Fruit fly (Drosophila melanogaster) whole organism, wandering third instar larva: Measurements from ENCODE around the gene CCHa2.

ENCODE experiments used
- Hr83 ChIP-seq: fragments of 200-300 bp; sonication (Bioruptor generic); optimal IDR thresholded peaks from 2 replicates; lab custom pipeline; 2016; ENCODE audit warnings: missing biosample characterization, mild to moderate bottlenecking, missing genetic modification characterization, moderate library complexity; ENCODE audit not compliant: poor library complexity, severe bottlenecking
- Jra ChIP-seq: sonication (Bioruptor generic); optimal IDR thresholded peaks from 2 replicates; lab custom pipeline; 2016; ENCODE audit warnings: missing biosample characterization, missing genetic modification characterization
- br ChIP-seq: fragments of 200-800 bp; sonication (Bioruptor generic); optimal IDR thresholded peaks from 2 replicates; lab custom pipeline; 2016; ENCODE audit warnings: missing biosample characterization, missing genetic modification characterization
- dmrt93B ChIP-seq: fragments of 200-800 bp; sonication (Bioruptor generic); optimal IDR thresholded peaks from 2 replicates; lab custom pipeline; 2018; ENCODE audit warnings: missing biosample characterization, mild to moderate bottlenecking, missing genetic modification characterization
- foxo ChIP-seq, 2 experiments: fragments of 200-800 bp; sonication (Bioruptor generic); optimal IDR thresholded peaks; 2 replicates in 1 of 2; 3 replicates in 1 of 2; lab custom pipeline; 2016 to 2017; ENCODE audit warnings: missing biosample characterization in 2 of 2, missing genetic modification characterization in 2 of 2
- fru ChIP-seq: fragments of 200-800 bp; sonication (Bioruptor generic); optimal IDR thresholded peaks from 3 replicates; lab custom pipeline; 2016; ENCODE audit warnings: missing biosample characterization, mild to moderate bottlenecking, missing genetic modification characterization
- lola ChIP-seq: fragments of >200 bp; optimal IDR thresholded peaks from 2 replicates; lab custom pipeline; 2017; ENCODE audit warnings: missing biosample characterization, missing genetic modification characterization
- pan ChIP-seq: fragments of >200 bp; optimal IDR thresholded peaks from 2 replicates; lab custom pipeline; 2017

DNA sequence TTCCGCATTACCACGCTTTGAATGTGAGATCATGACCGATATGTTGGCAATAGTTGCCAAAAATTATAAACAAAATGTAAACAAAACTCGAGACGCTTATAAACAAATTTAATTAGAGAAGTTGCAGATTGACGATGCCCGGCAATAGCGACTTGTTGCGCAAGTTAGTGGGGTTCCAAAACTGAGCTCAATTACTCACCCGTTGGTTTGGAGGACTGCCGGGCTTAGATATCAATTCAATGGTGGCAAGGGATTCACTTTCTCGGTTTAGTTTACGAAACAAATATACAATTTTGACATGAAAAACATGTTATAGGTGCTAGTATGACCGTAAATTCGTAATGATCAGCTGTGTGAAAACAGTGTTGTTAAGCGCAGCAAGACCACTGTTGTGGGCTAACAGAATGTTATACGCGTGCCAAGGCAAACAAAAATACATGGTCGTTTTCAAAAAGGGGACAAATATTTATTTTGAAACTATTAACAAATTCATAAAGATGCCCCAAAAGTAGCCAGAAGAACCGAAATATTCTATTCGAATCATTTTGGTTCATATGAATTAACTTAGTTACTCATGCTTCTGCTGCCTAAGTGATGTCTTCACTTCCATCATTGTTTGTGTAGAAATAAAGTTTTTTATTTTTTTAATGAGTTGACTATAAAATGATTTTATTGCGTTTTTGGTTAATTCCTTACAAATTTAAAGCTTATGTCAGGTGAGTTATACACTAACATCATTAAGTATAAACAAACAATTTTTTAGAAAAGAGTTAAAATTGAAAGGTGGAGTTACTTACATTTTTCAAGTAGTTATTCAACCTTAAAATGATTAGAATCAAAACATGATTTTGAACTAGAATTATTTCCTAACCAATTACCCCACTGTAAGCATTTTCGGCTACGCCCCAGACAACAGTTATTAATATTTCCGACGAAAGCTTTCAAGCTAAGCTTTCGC is 28.2 kb downstream of the CCHa2 start, which contains the start of gene Elp6:
- TF ChIP-seq foxo (GFP tag; optimal IDR thresholded peaks at IDR 0.05; lab: Kevin White, UChicago) (peak in 1 of 2 experiments; percentile 88), Hr83 (GFP tag; lab: Kevin White, UChicago) (no peak), pan (lab: Kevin White, UChicago) (no peak), dmrt93B (GFP tag; lab: Kevin White, UChicago) (peak; percentile 82), lola (no peak), fru (peak; percentile 82), Jra (GFP tag; lab: Kevin White, UChicago) (peak; percentile 80), br (GFP tag; lab: Kevin White, UChicago) (peak; percentile 69)
